Fruit fly (Drosophila melanogaster) whole organism, prepupa: ENCODE measurements around the gene tty.

Experiments used
- Blimp-1 ChIP-seq: fragments of 200-800 bp; sonication (Bioruptor generic); optimal IDR thresholded peaks from 3 replicates; lab custom pipeline; 2017; ENCODE audit warnings: missing biosample characterization, missing genetic modification characterization, mild to moderate bottlenecking, moderate library complexity, missing genetic modification reagents
- CG10631 ChIP-seq: fragments of 200-800 bp; sonication (Bioruptor generic); optimal IDR thresholded peaks from 2 replicates; lab custom pipeline; 2016; ENCODE audit warnings: missing biosample characterization, missing genetic modification characterization
- CG11902 ChIP-seq: fragments of 200-800 bp; sonication (Bioruptor generic); optimal IDR thresholded peaks from 3 replicates; lab custom pipeline; 2016; ENCODE audit warnings: missing biosample characterization, missing genetic modification characterization
- CG15336 ChIP-seq: fragments of 200-800 bp; sonication (Bioruptor generic); IDR thresholded peaks from 2 replicates; pipeline ENCODE4 v1.3.6; 2022; ENCODE audit warnings: missing biosample characterization, missing genetic modification characterization
- CG16779 ChIP-seq: fragments of 200-800 bp; sonication (Bioruptor generic); optimal IDR thresholded peaks from 3 replicates; lab custom pipeline; 2017; ENCODE audit warnings: missing biosample characterization, mild to moderate bottlenecking, missing genetic modification characterization
- CG31627 ChIP-seq: fragments of 200-800 bp; sonication (Bioruptor generic); optimal IDR thresholded peaks from 3 replicates; lab custom pipeline; 2016; ENCODE audit warnings: missing biosample characterization, missing genetic modification characterization
- CG32006 ChIP-seq: fragments of 200-800 bp; sonication (Bioruptor generic); optimal IDR thresholded peaks from 3 replicates; lab custom pipeline; 2017; ENCODE audit warnings: missing biosample characterization, mild to moderate bottlenecking, missing genetic modification characterization
- CG3919 ChIP-seq: fragments of 200-800 bp; sonication (Bioruptor generic); optimal IDR thresholded peaks from 3 replicates; lab custom pipeline; 2016; ENCODE audit warnings: missing biosample characterization, missing genetic modification characterization
- CG4318 ChIP-seq: fragments of 200-800 bp; sonication (Bioruptor generic); optimal IDR thresholded peaks from 3 replicates; lab custom pipeline; 2017; ENCODE audit warnings: missing biosample characterization, mild to moderate bottlenecking, missing genetic modification characterization
- CG6163 ChIP-seq: fragments of 200-800 bp; sonication (Bioruptor generic); IDR thresholded peaks from 3 replicates; pipeline ENCODE4 v1.3.6; 2022; ENCODE audit warnings: missing biosample characterization, missing genetic modification characterization
- CG6276 ChIP-seq: fragments of 200-800 bp; sonication (Bioruptor generic); optimal IDR thresholded peaks from 2 replicates; lab custom pipeline; 2017; ENCODE audit warnings: missing biosample characterization, mild to moderate bottlenecking, missing genetic modification characterization
- CG6808 ChIP-seq: fragments of 200-800 bp; sonication (Bioruptor generic); optimal IDR thresholded peaks from 3 replicates; lab custom pipeline; 2017; ENCODE audit warnings: missing biosample characterization, missing genetic modification characterization, mild to moderate bottlenecking, moderate library complexity, missing genetic modification reagents
- CG6854 ChIP-seq: fragments of 200-800 bp; sonication (Bioruptor generic); optimal IDR thresholded peaks from 2 replicates; lab custom pipeline; 2017; ENCODE audit warnings: missing biosample characterization, mild to moderate bottlenecking, missing genetic modification characterization
- CG8319 ChIP-seq: fragments of 200-800 bp; sonication (Bioruptor generic); optimal IDR thresholded peaks from 3 replicates; lab custom pipeline; 2016; ENCODE audit warnings: missing biosample characterization, missing genetic modification characterization
- Eip75B ChIP-seq: fragments of 200-800 bp; sonication (Bioruptor generic); optimal IDR thresholded peaks from 3 replicates; lab custom pipeline; 2016; ENCODE audit warnings: missing biosample characterization, missing genetic modification characterization
- Eip78C ChIP-seq: fragments of 200-800 bp; sonication (Bioruptor generic); peaks from one replicate; lab custom pipeline; 2016; ENCODE audit warnings: missing biosample characterization, missing genetic modification characterization
- Eip93F ChIP-seq: fragments of 200-800 bp; sonication (Bioruptor generic); optimal IDR thresholded peaks from 2 replicates; lab custom pipeline; 2016; ENCODE audit warnings: missing biosample characterization, mild to moderate bottlenecking, missing genetic modification characterization
- Hr38 ChIP-seq: sonication (Bioruptor generic); optimal IDR thresholded peaks from 2 replicates; lab custom pipeline; 2016; ENCODE audit warnings: missing biosample characterization, missing genetic modification characterization
- Hr39 ChIP-seq: fragments of 200-800 bp; sonication (Bioruptor generic); optimal IDR thresholded peaks from 2 replicates; lab custom pipeline; 2016; ENCODE audit warnings: missing biosample characterization, missing genetic modification characterization
- Hr4 ChIP-seq: fragments of 200-800 bp; sonication (Bioruptor generic); optimal IDR thresholded peaks from 3 replicates; lab custom pipeline; 2016; ENCODE audit warnings: missing biosample characterization, missing genetic modification characterization
- Lpt ChIP-seq: fragments of 200-800 bp; sonication (Bioruptor generic); optimal IDR thresholded peaks from 3 replicates; lab custom pipeline; 2016; ENCODE audit warnings: missing biosample characterization, missing genetic modification characterization
- OdsH ChIP-seq: fragments of 200-800 bp; sonication (Bioruptor generic); optimal IDR thresholded peaks from 3 replicates; lab custom pipeline; 2016; ENCODE audit warnings: missing biosample characterization, missing genetic modification characterization
- Sox102F ChIP-seq: fragments of 200-800 bp; sonication (Bioruptor generic); optimal IDR thresholded peaks from 2 replicates; lab custom pipeline; 2016; ENCODE audit warnings: missing biosample characterization, mild to moderate bottlenecking, missing genetic modification characterization
- acj6 ChIP-seq: fragments of 200-800 bp; sonication (Bioruptor generic); optimal IDR thresholded peaks from 3 replicates; lab custom pipeline; 2016; ENCODE audit warnings: missing biosample characterization, missing genetic modification characterization
- dac ChIP-seq: fragments of 200-800 bp; sonication (Bioruptor generic); optimal IDR thresholded peaks from 2 replicates; lab custom pipeline; 2017; ENCODE audit warnings: missing biosample characterization, mild to moderate bottlenecking, missing genetic modification characterization
- eg ChIP-seq: fragments of 200-800 bp; sonication (Bioruptor generic); IDR thresholded peaks from 3 replicates; pipeline ENCODE4 v1.3.6; 2022; ENCODE audit warnings: missing biosample characterization, missing genetic modification characterization
- esn ChIP-seq: fragments of 200-800 bp; sonication (Bioruptor generic); optimal IDR thresholded peaks from 2 replicates; lab custom pipeline; 2016; ENCODE audit warnings: missing biosample characterization, mild to moderate bottlenecking, missing genetic modification characterization, moderate library complexity
- fkh ChIP-seq: fragments of 200-800 bp; sonication (Bioruptor generic); optimal IDR thresholded peaks from 3 replicates; lab custom pipeline; 2017; ENCODE audit warnings: missing biosample characterization, mild to moderate bottlenecking, missing genetic modification characterization, moderate library complexity
- lz ChIP-seq: fragments of 200-800 bp; sonication (Bioruptor generic); optimal IDR thresholded peaks from 3 replicates; lab custom pipeline; 2016; ENCODE audit warnings: missing biosample characterization, missing genetic modification characterization
- net ChIP-seq: fragments of 200-800 bp; sonication (Bioruptor generic); optimal IDR thresholded peaks from 3 replicates; lab custom pipeline; 2016; ENCODE audit warnings: missing biosample characterization, missing genetic modification characterization
- pdm3 ChIP-seq: fragments of 200-800 bp; sonication (Bioruptor generic); optimal IDR thresholded peaks from 3 replicates; lab custom pipeline; 2016; ENCODE audit warnings: missing biosample characterization, missing genetic modification characterization
- salr ChIP-seq, 2 experiments: fragments of 200-800 bp; sonication (Bioruptor generic); optimal IDR thresholded peaks; 3 replicates each; lab custom pipeline; 2016 to 2018; ENCODE audit warnings: missing biosample characterization in 2 of 2, missing genetic modification characterization in 2 of 2, mild to moderate bottlenecking in 1 of 2
- spab ChIP-seq: fragments of 200-800 bp; sonication (Bioruptor generic); optimal IDR thresholded peaks from 2 replicates; lab custom pipeline; 2017; ENCODE audit warnings: missing biosample characterization, mild to moderate bottlenecking, missing genetic modification characterization, missing genetic modification reagents
- ss ChIP-seq, 2 experiments: fragments of 200-800 bp; sonication (Bioruptor generic); optimal IDR thresholded peaks; 2 replicates in 1 of 2; 3 replicates in 1 of 2; lab custom pipeline; 2017 to 2018; ENCODE audit warnings: mild to moderate bottlenecking in 2 of 2, missing biosample characterization in 2 of 2, missing genetic modification characterization in 2 of 2, moderate library complexity in 1 of 2
- svp ChIP-seq: fragments of 200-800 bp; sonication (Bioruptor generic); peaks from one replicate; lab custom pipeline; 2016; ENCODE audit warnings: missing biosample characterization, missing genetic modification characterization
- vri ChIP-seq: fragments of 200-800 bp; sonication (Bioruptor generic); optimal IDR thresholded peaks from 3 replicates; lab custom pipeline; 2016; ENCODE audit warnings: missing biosample characterization, mild to moderate bottlenecking, missing genetic modification characterization

tty gene

dm6 chrX:21281039-21281911 is 58.2 kb downstream of the tty start, which contains the start of gene Mnr (continued):
- peak in 1 of 2 experiments; percentile 32 for TF ChIP-seq ss (GFP tag; optimal IDR thresholded peaks at IDR 0.05; lab: Kevin White, UChicago)
- peak; percentile 52 for TF ChIP-seq Sox102F (GFP tag; lab: Kevin White, UChicago)
- peak; percentile 85 for TF ChIP-seq Eip78C (GFP tag; lab: Kevin White, UChicago)
- TF ChIP-seq CG8319 (GFP tag; lab: Kevin White, UChicago), result no peak
- peak; percentile 27 for TF ChIP-seq fkh (GFP tag; lab: Kevin White, UChicago)
- TF ChIP-seq CG10631 (GFP tag; lab: Kevin White, UChicago), result peak; percentile 17
- TF ChIP-seq CG3919 (GFP tag; lab: Kevin White, UChicago), result peak; percentile 15
- TF ChIP-seq vri (GFP tag; lab: Kevin White, UChicago), result peak; percentile 56
- no peak for TF ChIP-seq Lpt (GFP tag; lab: Kevin White, UChicago)
- no peak for TF ChIP-seq Hr38 (GFP tag; lab: Kevin White, UChicago)
- peak; percentile 16 for TF ChIP-seq CG11902 (GFP tag; lab: Kevin White, UChicago)
- TF ChIP-seq CG16779 (tag; lab: Kevin White, UChicago), result no peak
- peak; percentile 15 for TF ChIP-seq Eip75B (GFP tag; lab: Kevin White, UChicago)
- peak; percentile 30 for TF ChIP-seq CG4318 (GFP tag; lab: Kevin White, UChicago)
- TF ChIP-seq CG6854 (GFP tag; lab: Kevin White, UChicago), result no peak
- TF ChIP-seq esn (GFP tag; lab: Kevin White, UChicago), result peak; percentile 46
- no peak for TF ChIP-seq Blimp-1 (GFP tag; lab: Kevin White, UChicago)
- TF ChIP-seq lz (GFP tag; lab: Kevin White, UChicago), result peak; percentile 46

dm6 chrX:21280629-21281028 is 58.8 kb downstream of the tty start:
- TF ChIP-seq CG6276 (GFP tag; lab: Kevin White, UChicago) (peak; percentile 13), CG32006 (GFP tag; lab: Kevin White, UChicago) (peak; percentile 60), lz (GFP tag; lab: Kevin White, UChicago) (no peak), pdm3 (GFP tag; lab: Kevin White, UChicago) (peak; percentile 41), Hr39 (GFP tag; lab: Kevin White, UChicago) (peak; percentile 31), salr (GFP tag; optimal IDR thresholded peaks at IDR 0.05; lab: Kevin White, UChicago) (peak in 1 of 2 experiments; percentile 50), CG10631 (GFP tag; lab: Kevin White, UChicago) (peak; percentile 38), Lpt (GFP tag; lab: Kevin White, UChicago) (peak; percentile 12), Hr4 (GFP tag; lab: Kevin White, UChicago) (peak; percentile 22), svp (GFP tag; lab: Kevin White, UChicago) (no peak), Eip93F (GFP tag; lab: Kevin White, UChicago) (no peak), CG6808 (GFP tag; lab: Kevin White, UChicago) (peak; percentile 7), CG31627 (peak; percentile 9), CG16779 (tag; lab: Kevin White, UChicago) (no peak), eg (GFP tag; lab: Robert Waterston, UW) (no peak), esn (GFP tag; lab: Kevin White, UChicago) (no peak), CG15336 (GFP tag; lab: Robert Waterston, UW) (0 out of 2 replicates have a peak, but pooled peaks have one; percentile 33), spab (GFP tag; lab: Kevin White, UChicago) (no peak), vri (GFP tag; lab: Kevin White, UChicago) (no peak), CG6854 (GFP tag; lab: Kevin White, UChicago) (no peak), CG6163 (no peak), net (no peak), dac (GFP tag; lab: Kevin White, UChicago) (peak; percentile 20), acj6 (GFP tag; lab: Kevin White, UChicago) (peak; percentile 32), OdsH (GFP tag; lab: Kevin White, UChicago) (peak; percentile 15)
